Worm (Caenorhabditis elegans) whole organism, midembryonic: ENCODE data around the gene msp-59.

Experiments used
- T22C8.4 ChIP-seq: fragments of 200-800 bp; sonication (Bioruptor generic); IDR thresholded peaks from 2 replicates; pipeline ENCODE4 v1.3.6; 2022; ENCODE audit warnings: missing genetic modification characterization, missing compliant biosample characterization
- cog-1 ChIP-seq: sonication (generic microtip); optimal IDR thresholded peaks from 2 replicates; lab custom pipeline; 2016; ENCODE audit warnings: missing genetic modification characterization, missing compliant biosample characterization
- flt-1 ChIP-seq: fragments of 200-800 bp; sonication (Bioruptor generic); IDR thresholded peaks from 2 replicates; pipeline ENCODE4 v1.3.6; 2022; ENCODE audit warnings: missing genetic modification characterization, missing compliant biosample characterization
- klf-2 ChIP-seq: fragments of 200-800 bp; sonication (Bioruptor generic); conservative IDR thresholded peaks from 2 replicates; pipeline ENCODE4 v1.3.6; 2022; ENCODE audit warnings: missing genetic modification reagents, missing genetic modification characterization, missing compliant biosample characterization
- med-1 ChIP-seq: sonication (generic microtip); optimal IDR thresholded peaks from 2 replicates; lab custom pipeline; 2017; ENCODE audit warnings: missing genetic modification characterization, mild to moderate bottlenecking, missing compliant biosample characterization, antibody characterized with exemption, missing genetic modification reagents; ENCODE audit not compliant: insufficient read depth
- ref-1 ChIP-seq: fragments of 200-800 bp; sonication (Bioruptor generic); conservative IDR thresholded peaks from 2 replicates; pipeline ENCODE4 v1.3.6; 2022; ENCODE audit warnings: missing genetic modification reagents, missing genetic modification characterization, missing compliant biosample characterization
- tab-1 ChIP-seq: fragments of 200-800 bp; sonication (Bioruptor generic); IDR thresholded peaks from 2 replicates; pipeline ENCODE4 v1.3.6; 2022; ENCODE audit warnings: missing genetic modification characterization, missing compliant biosample characterization
- ztf-23 ChIP-seq: fragments of 200-800 bp; sonication (Bioruptor generic); IDR thresholded peaks from 2 replicates; pipeline ENCODE4 v1.3.6; 2022; ENCODE audit warnings: missing genetic modification reagents, missing genetic modification characterization, missing compliant biosample characterization
- ztf-29 ChIP-seq: fragments of 200-800 bp; sonication (Bioruptor generic); IDR thresholded peaks from 2 replicates; pipeline ENCODE4 v1.3.6; 2022; ENCODE audit warnings: missing genetic modification reagents, missing genetic modification characterization, missing compliant biosample characterization

Gene msp-59

ce11 chrIV:5274123-5274581, 38.8 kb downstream of the msp-59 start, which contains the start of gene slfl-4:
Gene slfl-4 (plus strand): TSS chrIV:5274531.
- TF ChIP-seq tab-1 (GFP tag; lab: Robert Waterston, UW), result no peak
- no peak for TF ChIP-seq cog-1 (tag; lab: Kevin White, UChicago)
- TF ChIP-seq T22C8.4, result no peak
- no peak for TF ChIP-seq ztf-23 (GFP tag; lab: Robert Waterston, UW)

ce11 chrIV:5273385-5273784, 39.5 kb downstream of the msp-59 start:
- TF ChIP-seq flt-1 (GFP tag; lab: Robert Waterston, UW), result no peak
- no peak for TF ChIP-seq ref-1 (GFP tag; lab: Robert Waterston, UW)
- no peak for TF ChIP-seq ztf-29 (GFP tag; lab: Robert Waterston, UW)
- no peak for TF ChIP-seq T22C8.4

- TF ChIP-seq ztf-29 (GFP tag; lab: Robert Waterston, UW), result no peak
- TF ChIP-seq klf-2 (GFP tag; lab: Robert Waterston, UW), result no peak
- TF ChIP-seq T22C8.4, result no peak
- TF ChIP-seq ref-1 (GFP tag; lab: Robert Waterston, UW), result no peak
- TF ChIP-seq flt-1 (GFP tag; lab: Robert Waterston, UW), result no peak
- TF ChIP-seq ztf-23 (GFP tag; lab: Robert Waterston, UW), result no peak
- TF ChIP-seq tab-1 (GFP tag; lab: Robert Waterston, UW), result no peak
- TF ChIP-seq med-1 (GFP tag; lab: Kevin White, UChicago), result no peak
- TF ChIP-seq cog-1 (tag; lab: Kevin White, UChicago), result no peak
Observed at ce11 chrIV:5272518-5272917, 40.4 kb downstream of the msp-59 start, which contains the start of gene F36H12.3. Gene F36H12.3 (plus strand): TSS chrIV:5272818.

- TF ChIP-seq T22C8.4, result no peak
Observed at ce11 chrIV:5268803-5269202, 44.1 kb downstream of the msp-59 start, which contains the start of gene F36H12.4. Gene F36H12.4 (plus strand): TSS chrIV:5269103.

ce11 chrIV:5266474-5266873, 46.4 kb downstream of the msp-59 start, which contains the start of gene F36H12.5:
Gene F36H12.5 (plus strand): TSS chrIV:5266774.
- TF ChIP-seq cog-1 (tag; lab: Kevin White, UChicago), result no peak
- TF ChIP-seq ref-1 (GFP tag; lab: Robert Waterston, UW), result no peak
- no peak for TF ChIP-seq ztf-29 (GFP tag; lab: Robert Waterston, UW)
- TF ChIP-seq flt-1 (GFP tag; lab: Robert Waterston, UW), result no peak
- no peak for TF ChIP-seq ztf-23 (GFP tag; lab: Robert Waterston, UW)
- no peak for TF ChIP-seq med-1 (GFP tag; lab: Kevin White, UChicago)
